Worm (Caenorhabditis elegans) whole organism, L2 larva: ENCODE measurements around the gene F18E9.8.

Experiments
- C34F6.9 ChIP-seq: fragments of 150-350 bp; optimal IDR thresholded peaks from 2 replicates; lab custom pipeline; 2014; ENCODE audit warnings: missing biosample characterization, missing genetic modification characterization
- F13H6.1 ChIP-seq: sonication (generic microtip); optimal IDR thresholded peaks from 2 replicates; lab custom pipeline; 2016; ENCODE audit warnings: missing genetic modification characterization, missing compliant biosample characterization
- R02D3.7 ChIP-seq: fragments of 150-350 bp; optimal IDR thresholded peaks from 2 replicates; lab custom pipeline; 2014; ENCODE audit warnings: missing biosample characterization, missing genetic modification characterization
- Y55F3AM.14 ChIP-seq: fragments of 200-800 bp; sonication (Bioruptor generic); optimal IDR thresholded peaks from 2 replicates; lab custom pipeline; 2018; ENCODE audit warnings: mild to moderate bottlenecking, missing genetic modification characterization, missing compliant biosample characterization
- ZK546.5 ChIP-seq: sonication (generic microtip); optimal IDR thresholded peaks from 2 replicates; lab custom pipeline; 2017; ENCODE audit warnings: missing biosample characterization, missing genetic modification characterization
- alr-1 ChIP-seq: fragments of 150-350 bp; optimal IDR thresholded peaks from 2 replicates; lab custom pipeline; 2014; ENCODE audit warnings: missing biosample characterization, missing genetic modification characterization
- aly-2 ChIP-seq: fragments of 150-350 bp; optimal IDR thresholded peaks from 2 replicates; lab custom pipeline; 2014; ENCODE audit warnings: missing biosample characterization, missing genetic modification characterization
- ama-1 ChIP-seq: fragments of 150-350 bp; optimal IDR thresholded peaks from 2 replicates; lab custom pipeline; 2018; ENCODE audit warnings: inconsistent platforms
- blmp-1 ChIP-seq: sonication (generic microtip); optimal IDR thresholded peaks from 2 replicates; lab custom pipeline; 2017; ENCODE audit warnings: missing genetic modification characterization, mild to moderate bottlenecking, missing compliant biosample characterization, antibody characterized with exemption, moderate library complexity; ENCODE audit not compliant: insufficient read depth
- ceh-16 ChIP-seq: fragments of 150-350 bp; optimal IDR thresholded peaks from 2 replicates; lab custom pipeline; 2014; ENCODE audit warnings: missing biosample characterization, missing genetic modification characterization
- ceh-82 ChIP-seq: fragments of 150-350 bp; optimal IDR thresholded peaks from 2 replicates; lab custom pipeline; 2014; ENCODE audit warnings: missing biosample characterization, missing genetic modification characterization
- crh-2 ChIP-seq: sonication (generic microtip); optimal IDR thresholded peaks from 2 replicates; lab custom pipeline; 2017; ENCODE audit warnings: missing biosample characterization, missing genetic modification characterization
- dmd-4 ChIP-seq: sonication (generic microtip); optimal IDR thresholded peaks from 2 replicates; lab custom pipeline; 2017; ENCODE audit warnings: missing biosample characterization, missing genetic modification characterization
- egl-27 ChIP-seq: sonication (generic microtip); optimal IDR thresholded peaks from 3 replicates; lab custom pipeline; 2017; ENCODE audit warnings: missing biosample characterization, missing genetic modification reagents, missing genetic modification characterization
- elt-1 ChIP-seq: fragments of 150-350 bp; optimal IDR thresholded peaks from 2 replicates; lab custom pipeline; 2014; ENCODE audit warnings: missing biosample characterization, missing genetic modification characterization
- elt-3 ChIP-seq: sonication (generic microtip); optimal IDR thresholded peaks from 2 replicates; lab custom pipeline; 2017; ENCODE audit warnings: missing biosample characterization, missing genetic modification characterization
- fos-1 ChIP-seq: fragments of 150-350 bp; optimal IDR thresholded peaks from 2 replicates; lab custom pipeline; 2014; ENCODE audit warnings: missing biosample characterization, missing genetic modification characterization
- gmeb-1 ChIP-seq: fragments of 150-350 bp; optimal IDR thresholded peaks from 2 replicates; lab custom pipeline; 2014; ENCODE audit warnings: missing biosample characterization, missing genetic modification characterization
- lin-11 ChIP-seq: fragments of 150-350 bp; sonication (generic microtip); optimal IDR thresholded peaks from 2 replicates; lab custom pipeline; 2014; ENCODE audit warnings: missing biosample characterization, missing genetic modification characterization, inconsistent platforms, mixed read lengths
- lin-13 ChIP-seq: fragments of 150-350 bp; optimal IDR thresholded peaks from 2 replicates; lab custom pipeline; 2014; ENCODE audit warnings: missing biosample characterization, missing genetic modification reagents, missing genetic modification characterization
- lin-39 ChIP-seq: fragments of 150-350 bp; optimal IDR thresholded peaks from 2 replicates; lab custom pipeline; 2014; ENCODE audit warnings: missing biosample characterization, missing genetic modification reagents, missing genetic modification characterization
- lsy-2 ChIP-seq, 2 experiments: fragments of 150-350 bp in 1 of 2; sonication (generic microtip) in 1 of 2; optimal IDR thresholded peaks; 2 replicates each; lab custom pipeline; 2014 to 2017; ENCODE audit warnings: missing biosample characterization in 2 of 2, missing genetic modification characterization in 2 of 2
- mab-5 ChIP-seq: fragments of 150-350 bp; optimal IDR thresholded peaks from 2 replicates; lab custom pipeline; 2014; ENCODE audit warnings: missing biosample characterization, missing genetic modification characterization
- mbf-1 ChIP-seq: sonication (generic microtip); optimal IDR thresholded peaks from 2 replicates; lab custom pipeline; 2017; ENCODE audit warnings: missing biosample characterization, missing genetic modification characterization
- mdl-1 ChIP-seq, 2 experiments: fragments of 150-350 bp in 1 of 2; sonication (generic microtip) in 1 of 2; optimal IDR thresholded peaks; 2 replicates each; lab custom pipeline; 2017; ENCODE audit warnings: missing biosample characterization in 2 of 2, missing genetic modification characterization in 2 of 2
- nhr-10 ChIP-seq: sonication (generic microtip); optimal IDR thresholded peaks from 2 replicates; lab custom pipeline; 2017; ENCODE audit warnings: missing biosample characterization, missing genetic modification characterization
- nhr-11 ChIP-seq: fragments of 150-350 bp; optimal IDR thresholded peaks from 2 replicates; lab custom pipeline; 2014; ENCODE audit warnings: missing biosample characterization, missing genetic modification characterization
- nhr-12 ChIP-seq: fragments of 150-350 bp; optimal IDR thresholded peaks from 2 replicates; lab custom pipeline; 2014; ENCODE audit warnings: missing biosample characterization, missing genetic modification characterization
- nhr-129 ChIP-seq: fragments of 150-350 bp; optimal IDR thresholded peaks from 2 replicates; lab custom pipeline; 2014; ENCODE audit warnings: missing biosample characterization, missing genetic modification characterization
- nhr-21 ChIP-seq: fragments of 150-350 bp; optimal IDR thresholded peaks from 2 replicates; lab custom pipeline; 2014; ENCODE audit warnings: missing biosample characterization, missing genetic modification characterization
- nhr-23 ChIP-seq: fragments of 150-350 bp; optimal IDR thresholded peaks from 2 replicates; lab custom pipeline; 2014; ENCODE audit warnings: missing biosample characterization, missing genetic modification reagents, missing genetic modification characterization
- nhr-237 ChIP-seq: fragments of 150-350 bp; optimal IDR thresholded peaks from 2 replicates; lab custom pipeline; 2014; ENCODE audit warnings: missing biosample characterization, missing genetic modification characterization
- nhr-25 ChIP-seq: fragments of 150-350 bp; sonication (generic microtip); optimal IDR thresholded peaks from 3 replicates; lab custom pipeline; 2014; ENCODE audit warnings: missing biosample characterization, missing genetic modification characterization
- nhr-6 ChIP-seq: fragments of 150-350 bp; optimal IDR thresholded peaks from 2 replicates; lab custom pipeline; 2014; ENCODE audit warnings: missing biosample characterization, missing genetic modification characterization
- nhr-77 ChIP-seq: fragments of 150-350 bp; optimal IDR thresholded peaks from 2 replicates; lab custom pipeline; 2014; ENCODE audit warnings: missing biosample characterization, missing genetic modification characterization
- peb-1 ChIP-seq: fragments of 150-350 bp; optimal IDR thresholded peaks from 2 replicates; lab custom pipeline; 2014; ENCODE audit warnings: missing biosample characterization, missing genetic modification characterization
- sem-4 ChIP-seq: fragments of 150-350 bp; optimal IDR thresholded peaks from 2 replicates; lab custom pipeline; 2014; ENCODE audit warnings: missing biosample characterization, missing genetic modification reagents, missing genetic modification characterization
- skn-1 ChIP-seq: sonication (generic microtip); optimal IDR thresholded peaks from 2 replicates; lab custom pipeline; 2017; ENCODE audit warnings: missing biosample characterization, missing genetic modification characterization
- sma-3 ChIP-seq: sonication (generic microtip); optimal IDR thresholded peaks from 2 replicates; lab custom pipeline; 2016; ENCODE audit warnings: missing genetic modification reagents, missing genetic modification characterization, missing compliant biosample characterization
- sma-9 ChIP-seq, 2 experiments: fragments of 150-350 bp in 1 of 2; sonication (generic microtip) in 1 of 2; optimal IDR thresholded peaks; 2 replicates each; lab custom pipeline; 2014 to 2016; ENCODE audit warnings: missing genetic modification characterization in 2 of 2, mild to moderate bottlenecking in 1 of 2, missing biosample characterization in 1 of 2, missing compliant biosample characterization in 1 of 2, missing genetic modification reagents in 1 of 2, moderate library complexity in 1 of 2
- snpc-4 ChIP-seq: fragments of 150-350 bp; optimal IDR thresholded peaks from 2 replicates; lab custom pipeline; 2014; ENCODE audit warnings: missing biosample characterization, missing genetic modification characterization
- unc-39 ChIP-seq: fragments of 150-350 bp; optimal IDR thresholded peaks from 2 replicates; lab custom pipeline; 2014; ENCODE audit warnings: missing biosample characterization, missing genetic modification characterization
- unc-55 ChIP-seq: fragments of 150-350 bp; sonication (generic microtip); optimal IDR thresholded peaks from 3 replicates; lab custom pipeline; 2014; ENCODE audit warnings: missing biosample characterization, missing genetic modification reagents, missing genetic modification characterization
- unc-62 ChIP-seq: fragments of 150-350 bp; optimal IDR thresholded peaks from 2 replicates; lab custom pipeline; 2014; ENCODE audit warnings: missing biosample characterization, missing genetic modification reagents, missing genetic modification characterization
- zag-1 ChIP-seq: fragments of 150-350 bp; optimal IDR thresholded peaks from 2 replicates; lab custom pipeline; 2014; ENCODE audit warnings: missing biosample characterization, missing genetic modification characterization
- ztf-1 ChIP-seq: fragments of 200-800 bp; sonication (Bioruptor generic); conservative IDR thresholded peaks from 2 replicates; pipeline ENCODE4 v1.3.6; 2022; ENCODE audit warnings: missing genetic modification characterization, missing compliant biosample characterization
- ztf-11 ChIP-seq: sonication (generic microtip); optimal IDR thresholded peaks from 2 replicates; lab custom pipeline; 2017; ENCODE audit warnings: missing biosample characterization, missing genetic modification characterization
- ztf-4 ChIP-seq: fragments of 150-350 bp; optimal IDR thresholded peaks from 2 replicates; lab custom pipeline; 2014; ENCODE audit warnings: missing biosample characterization, missing genetic modification characterization

The F18E9.8 gene

DNA sequence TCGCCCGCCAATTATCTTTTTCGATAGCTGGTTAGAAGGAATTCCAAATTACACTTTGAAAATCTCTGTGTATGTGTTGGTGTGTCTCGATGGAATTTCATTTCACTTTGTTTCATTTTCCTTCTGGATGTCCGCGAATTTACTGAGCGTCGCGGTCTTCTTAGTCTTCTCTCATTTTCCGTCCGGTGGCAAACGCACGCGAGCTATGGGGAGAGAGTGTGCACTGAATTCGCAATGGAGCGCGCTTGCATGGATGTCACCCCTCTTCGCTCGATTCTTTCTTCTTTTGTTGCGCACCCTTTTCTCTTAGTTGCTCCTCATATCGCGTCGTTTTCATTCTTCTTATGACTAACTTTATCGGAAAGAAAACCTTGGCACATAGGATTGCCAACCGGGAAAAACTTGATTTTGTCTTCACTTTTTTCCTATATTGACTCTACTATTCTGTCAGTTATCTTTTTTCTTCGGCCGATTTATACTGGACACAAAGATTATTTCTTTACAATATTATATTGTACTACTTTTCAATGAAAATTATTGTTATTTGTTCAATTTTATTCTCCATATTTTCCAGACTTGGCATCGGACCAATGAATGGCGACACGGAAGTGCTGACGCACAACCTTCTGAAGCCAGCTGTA, 29.5 kb downstream of the F18E9.8 start, which contains the start of gene dhhc-14:
Gene dhhc-14 (plus strand): TSS at position 591 of the 641 bp plus-strand sequence.
- TF ChIP-seq crh-2 (peak; percentile 46), ceh-16 (tag; lab: Kevin White, UChicago) (no peak), lsy-2 (tag; optimal IDR thresholded peaks at IDR 0.05; lab: Kevin White, UChicago) (peak in 1 of 2 experiments; percentile 49), peb-1 (tag; lab: Kevin White, UChicago) (no peak), mdl-1 (tag; optimal IDR thresholded peaks at IDR 0.05; lab: Kevin White, UChicago) (peak in 1 of 2 experiments; percentile 69), nhr-129 (tag; lab: Kevin White, UChicago) (peak; percentile 76), fos-1 (tag; lab: Kevin White, UChicago) (peak; percentile 48), zag-1 (peak; percentile 66), Y55F3AM.14 (GFP tag; lab: Kevin White, UChicago) (no peak), F13H6.1 (tag; lab: Kevin White, UChicago) (peak; percentile 52), lin-13 (peak; percentile 42), nhr-12 (no peak), sem-4 (peak; percentile 57), sma-9 (GFP tag; optimal IDR thresholded peaks at IDR 0.05; lab: Kevin White, UChicago) (peak; percentile 12), sma-9 (tag; optimal IDR thresholded peaks at IDR 0.05; lab: Kevin White, UChicago) (no peak), C34F6.9 (peak; percentile 66), snpc-4 (tag; lab: Kevin White, UChicago) (peak; percentile 28), lin-11 (tag; lab: Kevin White, UChicago) (peak; percentile 64), unc-55 (GFP tag; lab: Kevin White, UChicago) (peak; percentile 76)

DNA sequence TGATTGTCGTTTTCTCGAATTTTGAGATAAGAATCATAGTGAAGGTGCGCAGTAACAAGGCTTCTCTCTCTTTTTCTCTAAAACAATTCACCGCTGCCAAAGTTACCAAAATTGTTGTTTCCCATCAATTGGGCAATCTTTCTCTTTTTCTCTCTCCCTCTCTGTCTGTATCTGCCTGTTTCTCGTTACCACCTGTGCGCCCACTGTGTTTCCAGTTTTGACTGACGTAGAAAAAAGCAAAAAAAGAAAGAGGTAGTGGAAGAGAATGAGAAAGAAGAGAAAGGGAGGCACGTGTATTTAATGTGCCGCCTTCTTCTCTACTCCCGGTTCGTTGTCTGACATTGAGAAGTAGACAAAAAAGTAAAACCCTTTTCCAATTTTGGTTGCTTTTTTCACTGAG, 31.2 kb downstream of the F18E9.8 start:
- peak; percentile 94 for TF ChIP-seq blmp-1 (tag; lab: Kevin White, UChicago)
- TF ChIP-seq unc-55 (GFP tag; lab: Kevin White, UChicago): no peak
- TF ChIP-seq R02D3.7 (tag; lab: Kevin White, UChicago): no peak
- peak; percentile 41 for TF ChIP-seq sem-4
- no peak for TF ChIP-seq ceh-82 (tag; lab: Kevin White, UChicago)
- TF ChIP-seq egl-27: peak; percentile 40
- peak; percentile 77 for TF ChIP-seq ceh-16 (tag; lab: Kevin White, UChicago)
- TF ChIP-seq nhr-237 (tag; lab: Kevin White, UChicago): no peak
- TF ChIP-seq sma-9 (GFP tag; optimal IDR thresholded peaks at IDR 0.05; lab: Kevin White, UChicago): peak; percentile 82
- TF ChIP-seq sma-9 (tag; optimal IDR thresholded peaks at IDR 0.05; lab: Kevin White, UChicago): no peak
- TF ChIP-seq mab-5 (tag; lab: Kevin White, UChicago): no peak
- TF ChIP-seq zag-1: no peak
- TF ChIP-seq elt-3 (tag; lab: Kevin White, UChicago): no peak
- no peak for TF ChIP-seq unc-39 (tag; lab: Kevin White, UChicago)
- TF ChIP-seq ztf-4: no peak
- peak; percentile 49 to 88 for TF ChIP-seq mdl-1 (tag; optimal IDR thresholded peaks at IDR 0.05; lab: Kevin White, UChicago)
- peak; percentile 64 for TF ChIP-seq F13H6.1 (tag; lab: Kevin White, UChicago)
- no peak for TF ChIP-seq nhr-12
- no peak for TF ChIP-seq unc-62 (GFP tag; lab: Kevin White, UChicago)
- TF ChIP-seq sma-3 (GFP tag; lab: Kevin White, UChicago): peak; percentile 70
- TF ChIP-seq peb-1 (tag; lab: Kevin White, UChicago): no peak
- TF ChIP-seq elt-1 (tag; lab: Kevin White, UChicago): no peak
- peak; percentile 68 for TF ChIP-seq C34F6.9
- TF ChIP-seq nhr-11 (tag; lab: Kevin White, UChicago): no peak
- TF ChIP-seq mbf-1 (tag; lab: Kevin White, UChicago): no peak
- peak; percentile 73 for TF ChIP-seq nhr-6 (tag; lab: Kevin White, UChicago)
- TF ChIP-seq ama-1 (lab: Kevin White, UChicago): no peak
- peak; percentile 66 for TF ChIP-seq nhr-21 (tag; lab: Kevin White, UChicago)
- TF ChIP-seq nhr-10: no peak
- peak; percentile 66 for TF ChIP-seq fos-1 (tag; lab: Kevin White, UChicago)
- no peak for TF ChIP-seq ztf-11 (tag; lab: Kevin White, UChicago)
- TF ChIP-seq nhr-77 (tag; lab: Kevin White, UChicago): no peak
- peak; percentile 80 for TF ChIP-seq crh-2
- no peak for TF ChIP-seq nhr-23 (tag; lab: Kevin White, UChicago)
- TF ChIP-seq Y55F3AM.14 (GFP tag; lab: Kevin White, UChicago): no peak
- TF ChIP-seq ztf-1 (GFP tag; lab: Robert Waterston, UW): no peak
- TF ChIP-seq aly-2 (tag; lab: Kevin White, UChicago): no peak
- no peak for TF ChIP-seq snpc-4 (tag; lab: Kevin White, UChicago)
- peak; percentile 95 for TF ChIP-seq nhr-25 (tag; lab: Kevin White, UChicago)
- no peak for TF ChIP-seq skn-1 (tag; lab: Kevin White, UChicago)
- TF ChIP-seq dmd-4 (tag; lab: Kevin White, UChicago): no peak
- TF ChIP-seq lin-39: no peak
- peak; percentile 41 for TF ChIP-seq lin-13
- TF ChIP-seq alr-1 (tag; lab: Kevin White, UChicago): no peak
- TF ChIP-seq gmeb-1 (tag; lab: Kevin White, UChicago): peak; percentile 47
- peak; percentile 72 for TF ChIP-seq nhr-129 (tag; lab: Kevin White, UChicago)
- TF ChIP-seq ZK546.5 (tag; lab: Kevin White, UChicago): no peak
- TF ChIP-seq lsy-2 (tag; optimal IDR thresholded peaks at IDR 0.05; lab: Kevin White, UChicago): peak in 1 of 2 experiments; percentile 40
- TF ChIP-seq lin-11 (tag; lab: Kevin White, UChicago): no peak
